Fruit fly (Drosophila melanogaster) whole organism, embryonic: ENCODE results near the gene Mdh1.

Experiments used
- B-H2 ChIP-seq: fragments of 200-800 bp; sonication (Bioruptor generic); optimal IDR thresholded peaks from 2 replicates; lab custom pipeline; 2018; ENCODE audit warnings: missing biosample characterization, mild to moderate bottlenecking, missing genetic modification characterization
- CG11723 ChIP-seq: fragments of 200-800 bp; sonication (Bioruptor generic); optimal IDR thresholded peaks from 2 replicates; lab custom pipeline; 2017; ENCODE audit warnings: missing biosample characterization, mild to moderate bottlenecking, missing genetic modification characterization
- CG12391 ChIP-seq: fragments of 200-800 bp; sonication (Bioruptor generic); optimal IDR thresholded peaks from 3 replicates; lab custom pipeline; 2018; ENCODE audit warnings: missing biosample characterization, mild to moderate bottlenecking, missing genetic modification characterization, moderate library complexity
- CG15479 ChIP-seq: fragments of 200-800 bp; sonication (Bioruptor generic); optimal IDR thresholded peaks from 3 replicates; lab custom pipeline; 2019; ENCODE audit warnings: missing biosample characterization, mild to moderate bottlenecking, missing genetic modification characterization, moderate library complexity
- CG1602 ChIP-seq: fragments of 200-800 bp; sonication (Bioruptor generic); optimal IDR thresholded peaks from 3 replicates; lab custom pipeline; 2016; ENCODE audit warnings: missing biosample characterization, missing genetic modification characterization
- CG1603 ChIP-seq: fragments of 200-800 bp; sonication (Bioruptor generic); optimal IDR thresholded peaks from 2 replicates; lab custom pipeline; 2019; ENCODE audit warnings: missing biosample characterization, mild to moderate bottlenecking, missing genetic modification characterization, moderate library complexity
- CG16813 ChIP-seq: fragments of 200-800 bp; sonication (Bioruptor generic); IDR thresholded peaks from 3 replicates; pipeline ENCODE4 v1.3.6; 2022; ENCODE audit warnings: missing biosample characterization, missing genetic modification characterization; ENCODE audit not compliant: partially characterized antibody
- CG17912 ChIP-seq: fragments of 200-800 bp; sonication (Bioruptor generic); optimal IDR thresholded peaks from 2 replicates; lab custom pipeline; 2018; ENCODE audit warnings: missing biosample characterization, mild to moderate bottlenecking, missing genetic modification characterization
- CG1832 ChIP-seq: fragments of 200-800 bp; sonication (Bioruptor generic); optimal IDR thresholded peaks from 2 replicates; lab custom pipeline; 2017; ENCODE audit warnings: missing biosample characterization, mild to moderate bottlenecking, missing genetic modification characterization, inconsistent platforms
- CG2129 ChIP-seq: fragments of 200-800 bp; sonication (Bioruptor generic); IDR thresholded peaks from 2 replicates; pipeline ENCODE4 v1.3.6; 2022; ENCODE audit warnings: missing biosample characterization, missing genetic modification characterization; ENCODE audit not compliant: partially characterized antibody
- CG30020 ChIP-seq: fragments of 200-800 bp; optimal IDR thresholded peaks from 2 replicates; lab custom pipeline; 2019; ENCODE audit warnings: missing biosample characterization, mild to moderate bottlenecking, missing genetic modification characterization, moderate library complexity
- CG30431 ChIP-seq: fragments of 200-800 bp; sonication (Bioruptor generic); optimal IDR thresholded peaks from 2 replicates; lab custom pipeline; 2017; ENCODE audit warnings: missing biosample characterization, missing genetic modification characterization
- CG31388 ChIP-seq: fragments of 200-800 bp; sonication (Bioruptor generic); optimal IDR thresholded peaks from 2 replicates; lab custom pipeline; 2016; ENCODE audit warnings: missing biosample characterization, missing genetic modification characterization
- CG43689 ChIP-seq: fragments of 200-800 bp; sonication (Bioruptor generic); IDR thresholded peaks from 2 replicates; pipeline ENCODE4 v1.3.6; 2022; ENCODE audit warnings: missing biosample characterization, missing genetic modification characterization
- CG4707 ChIP-seq: fragments of 200-800 bp; sonication (Bioruptor generic); optimal IDR thresholded peaks from 2 replicates; lab custom pipeline; 2018; ENCODE audit warnings: missing biosample characterization, mild to moderate bottlenecking, missing genetic modification characterization, moderate library complexity
- CG5953 ChIP-seq: fragments of 200-800 bp; sonication (Bioruptor generic); IDR thresholded peaks from 2 replicates; pipeline ENCODE4 v1.3.6; 2022; ENCODE audit warnings: missing biosample characterization, missing genetic modification characterization
- CG6689 ChIP-seq: fragments of 200-800 bp; sonication (Bioruptor generic); IDR thresholded peaks from 2 replicates; pipeline ENCODE4 v1.3.6; 2022; ENCODE audit warnings: missing biosample characterization, missing genetic modification characterization
- CG6791 ChIP-seq: fragments of 200-800 bp; sonication (Bioruptor generic); IDR thresholded peaks from 3 replicates; pipeline ENCODE4 v1.3.6; 2022; ENCODE audit warnings: missing biosample characterization, missing genetic modification characterization; ENCODE audit not compliant: partially characterized antibody
- CG8290 ChIP-seq, 3 experiments: fragments of 200-800 bp; sonication (Bioruptor generic); optimal IDR thresholded peaks; 2 replicates each; lab custom pipeline; 2016 to 2019; ENCODE audit warnings: missing biosample characterization in 3 of 3, missing genetic modification characterization in 3 of 3, mild to moderate bottlenecking in 2 of 3, moderate library complexity in 1 of 3
- CG8478 ChIP-seq: fragments of >200 bp; optimal IDR thresholded peaks from 2 replicates; lab custom pipeline; 2018
- CrebB ChIP-seq: fragments of 200-800 bp; sonication (Bioruptor generic); optimal IDR thresholded peaks from 3 replicates; lab custom pipeline; 2018; ENCODE audit warnings: missing biosample characterization, mild to moderate bottlenecking, missing genetic modification characterization
- Dref ChIP-seq: fragments of 200-800 bp; sonication (Bioruptor generic); IDR thresholded peaks from 2 replicates; pipeline ENCODE4 v1.3.6; 2022; ENCODE audit warnings: missing biosample characterization, missing genetic modification characterization
- Drgx ChIP-seq: fragments of 200-800 bp; sonication (Bioruptor generic); IDR thresholded peaks from 2 replicates; pipeline ENCODE4 v1.3.6; 2022; ENCODE audit warnings: missing biosample characterization, missing genetic modification characterization
- Fer3 ChIP-seq: fragments of 200-800 bp; sonication (Bioruptor generic); optimal IDR thresholded peaks from 2 replicates; lab custom pipeline; 2018; ENCODE audit warnings: missing biosample characterization, mild to moderate bottlenecking, missing genetic modification characterization, moderate library complexity
- Gug ChIP-seq: fragments of 200-800 bp; sonication (Bioruptor generic); IDR thresholded peaks from 4 replicates; pipeline ENCODE4 v1.3.6; 2022; ENCODE audit warnings: missing biosample characterization, missing genetic modification characterization
- Hr51 ChIP-seq, 2 experiments: fragments of 200-800 bp; sonication (Bioruptor generic); optimal IDR thresholded peaks; 2 replicates in 1 of 2; 3 replicates in 1 of 2; lab custom pipeline; 2016 to 2018; ENCODE audit warnings: missing biosample characterization in 2 of 2, missing genetic modification characterization in 2 of 2, mild to moderate bottlenecking in 1 of 2, moderate library complexity in 1 of 2
- Lim3 ChIP-seq: fragments of 200-800 bp; sonication (Bioruptor generic); IDR thresholded peaks from 2 replicates; pipeline ENCODE4 v1.3.6; 2022; ENCODE audit warnings: missing biosample characterization, missing genetic modification characterization
- Lpt ChIP-seq: fragments of >200 bp; optimal IDR thresholded peaks from 2 replicates; lab custom pipeline; 2018; ENCODE audit warnings: missing biosample characterization, missing genetic modification characterization
- Med ChIP-seq: fragments of 200-800 bp; sonication (Bioruptor generic); peaks from one replicate; lab custom pipeline; 2016; ENCODE audit warnings: missing biosample characterization, missing genetic modification characterization, mild to moderate bottlenecking, inconsistent platforms, moderate library complexity
- Nf-YC ChIP-seq: fragments of 200-800 bp; optimal IDR thresholded peaks from 3 replicates; lab custom pipeline; 2019; ENCODE audit warnings: missing biosample characterization, mild to moderate bottlenecking, missing genetic modification characterization, moderate library complexity
- Spps ChIP-seq: fragments of 200-800 bp; sonication (Bioruptor generic); optimal IDR thresholded peaks from 2 replicates; lab custom pipeline; 2018; ENCODE audit warnings: missing biosample characterization, mild to moderate bottlenecking, missing genetic modification characterization
- Sry-β ChIP-seq: fragments of 200-800 bp; sonication (Bioruptor generic); optimal IDR thresholded peaks from 2 replicates; lab custom pipeline; 2018; ENCODE audit warnings: missing biosample characterization, mild to moderate bottlenecking, missing genetic modification characterization, moderate library complexity
- amos ChIP-seq: fragments of 200-800 bp; sonication (Bioruptor generic); IDR thresholded peaks from 2 replicates; pipeline ENCODE4 v1.3.6; 2022; ENCODE audit warnings: missing biosample characterization, missing genetic modification characterization; ENCODE audit not compliant: partially characterized antibody
- bsh ChIP-seq, 2 experiments: fragments of 200-800 bp; sonication (Bioruptor generic); optimal IDR thresholded peaks; 2 replicates each; lab custom pipeline; 2017 to 2018; ENCODE audit warnings: mild to moderate bottlenecking in 2 of 2, missing biosample characterization in 2 of 2, missing genetic modification characterization in 2 of 2, moderate library complexity in 1 of 2
- chif ChIP-seq, 2 experiments: fragments of 200-800 bp; sonication (Bioruptor generic); optimal IDR thresholded peaks; 3 replicates each; lab custom pipeline; 2016; ENCODE audit warnings: missing biosample characterization in 2 of 2, missing genetic modification characterization in 2 of 2
- gro ChIP-seq: fragments of 200-800 bp; sonication (Bioruptor generic); optimal IDR thresholded peaks from 2 replicates; lab custom pipeline; 2016; ENCODE audit warnings: missing biosample characterization, missing genetic modification characterization
- gsb ChIP-seq: fragments of 200-800 bp; sonication (Bioruptor generic); IDR thresholded peaks from 2 replicates; pipeline ENCODE4 v1.3.6; 2022; ENCODE audit warnings: missing biosample characterization, missing genetic modification characterization
- gsb-n ChIP-seq: fragments of 200-800 bp; sonication (Bioruptor generic); optimal IDR thresholded peaks from 3 replicates; lab custom pipeline; 2018; ENCODE audit warnings: missing biosample characterization, mild to moderate bottlenecking, missing genetic modification characterization
- maf-S ChIP-seq: fragments of 200-800 bp; sonication (Bioruptor generic); optimal IDR thresholded peaks from 2 replicates; lab custom pipeline; 2016; ENCODE audit warnings: missing biosample characterization, missing genetic modification characterization
- pan ChIP-seq, 4 experiments: fragments of >200 bp in 3 of 4; fragments of 200-800 bp in 1 of 4; sonication (Bioruptor generic) in 1 of 4; optimal IDR thresholded peaks in 3 of 4; IDR thresholded peaks in 1 of 4; 2 replicates each; pipeline versions ENCODE4 v1.3.6 to Lab custom; 2017 to 2022; ENCODE audit warnings: missing biosample characterization in 2 of 4, missing genetic modification characterization in 2 of 4, mixed read lengths in 1 of 4
- pho ChIP-seq: fragments of 200-800 bp; sonication (Bioruptor generic); optimal IDR thresholded peaks from 2 replicates; lab custom pipeline; 2016; ENCODE audit warnings: missing biosample characterization, missing genetic modification characterization
- sens ChIP-seq: fragments of 200-800 bp; sonication (Bioruptor generic); peaks from one replicate; lab custom pipeline; 2016; ENCODE audit warnings: missing biosample characterization, missing genetic modification characterization
- sens-2 ChIP-seq: fragments of 200-800 bp; sonication (Bioruptor generic); IDR thresholded peaks from 2 replicates; pipeline ENCODE4 v1.3.6; 2022; ENCODE audit warnings: missing biosample characterization, missing genetic modification characterization
- sima ChIP-seq: fragments of 200-800 bp; sonication (Bioruptor generic); optimal IDR thresholded peaks from 2 replicates; lab custom pipeline; 2016; ENCODE audit warnings: missing biosample characterization, missing genetic modification characterization
- sob ChIP-seq: fragments of 200-800 bp; sonication (Bioruptor generic); IDR thresholded peaks from 2 replicates; pipeline ENCODE4 v1.3.6; 2022; ENCODE audit warnings: missing biosample characterization, missing genetic modification characterization
- tap ChIP-seq: fragments of 200-800 bp; optimal IDR thresholded peaks from 3 replicates; lab custom pipeline; 2019; ENCODE audit warnings: missing biosample characterization, mild to moderate bottlenecking, missing genetic modification characterization, moderate library complexity
- tin ChIP-seq: fragments of 200-800 bp; sonication (Bioruptor generic); optimal IDR thresholded peaks from 3 replicates; lab custom pipeline; 2016; ENCODE audit warnings: missing biosample characterization, missing genetic modification characterization
- trh ChIP-seq: fragments of 200-800 bp; sonication (Bioruptor generic); optimal IDR thresholded peaks from 2 replicates; lab custom pipeline; 2016; ENCODE audit warnings: missing biosample characterization, missing genetic modification characterization
- vnd ChIP-seq: fragments of 200-800 bp; sonication (Bioruptor generic); IDR thresholded peaks from 3 replicates; pipeline ENCODE4 v1.3.6; 2022; ENCODE audit warnings: missing biosample characterization, missing genetic modification characterization; ENCODE audit not compliant: partially characterized antibody

Gene Mdh1

DNA sequence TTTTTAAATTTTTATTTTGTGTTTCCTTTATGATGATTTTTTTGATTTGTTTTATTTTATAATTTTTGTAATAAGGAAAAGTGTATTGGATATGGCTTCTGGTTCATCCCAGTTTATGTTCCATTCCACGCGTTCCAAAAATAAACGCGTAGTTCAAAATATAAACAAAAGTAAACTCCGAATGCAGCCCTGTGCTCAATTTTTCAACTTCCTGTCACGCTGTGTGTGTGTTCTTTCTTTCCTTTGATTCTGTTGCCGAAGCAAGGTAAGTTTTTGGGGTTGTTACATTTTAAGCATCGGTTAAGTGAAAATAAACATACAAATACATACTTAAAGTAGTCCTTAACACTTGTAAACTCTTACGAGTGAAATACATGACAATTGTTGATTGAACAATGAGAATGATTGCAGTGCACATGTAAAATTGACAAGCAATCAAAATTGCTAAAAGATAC is 12.0 kb upstream of the Mdh1 start, which contains the start of the genes Ip259 and RpS27A (continued):
- TF ChIP-seq CG17912 (GFP tag; lab: Kevin White, UChicago): peak; percentile 80
- TF ChIP-seq Drgx (GFP tag; lab: Robert Waterston, UW): 0 out of 2 replicates have a peak, but pooled peaks have one; percentile 5
- TF ChIP-seq gro (GFP tag; lab: Kevin White, UChicago): peak; percentile 61
- peak; percentile 84 for TF ChIP-seq sob (GFP tag; lab: Robert Waterston, UW)
- TF ChIP-seq maf-S (GFP tag; lab: Kevin White, UChicago): peak; percentile 57
- peak; percentile 40 for TF ChIP-seq gsb (GFP tag; lab: Robert Waterston, UW)
- TF ChIP-seq pan (optimal IDR thresholded peaks at IDR 0.05; lab: Kevin White, UChicago): no peak
- peak in 1 of 2 experiments; percentile 77 for TF ChIP-seq pan (GFP tag; optimal IDR thresholded peaks at IDR 0.05 in 1 of 2, IDR thresholded peaks at IDR 0.05 in 1 of 2)
- peak; percentile 56 for TF ChIP-seq Nf-YC (tag; lab: Kevin White, UChicago)
- TF ChIP-seq CG30431 (GFP tag; lab: Kevin White, UChicago): peak; percentile 69
- TF ChIP-seq CG43689 (GFP tag; lab: Robert Waterston, UW): no peak
- TF ChIP-seq CG31388 (GFP tag; lab: Kevin White, UChicago): no peak
- no peak for TF ChIP-seq CG6791 (GFP tag; lab: Robert Waterston, UW)
- TF ChIP-seq CG30020 (tag; lab: Kevin White, UChicago): peak; percentile 99
- TF ChIP-seq Spps (tag; lab: Kevin White, UChicago): peak; percentile 21
- TF ChIP-seq CG1602 (GFP tag; lab: Kevin White, UChicago): peak; percentile 24
- TF ChIP-seq Gug: no peak; the same call in 3 of the 4 replicates
- TF ChIP-seq gsb-n (tag; lab: Kevin White, UChicago): peak; percentile 67
- TF ChIP-seq Hr51 (GFP tag; optimal IDR thresholded peaks at IDR 0.05; lab: Kevin White, UChicago): peak in 1 of 2 experiments; percentile 38
- peak; percentile 68 for TF ChIP-seq CG12391
- TF ChIP-seq Lpt (GFP tag; lab: Kevin White, UChicago): no peak
- TF ChIP-seq tin (GFP tag; lab: Kevin White, UChicago): peak; percentile 63
- no peak for TF ChIP-seq CG15479
- peak; percentile 100 for TF ChIP-seq CG1603 (tag; lab: Kevin White, UChicago)
- peak; percentile 86 for TF ChIP-seq sens-2 (GFP tag; lab: Robert Waterston, UW)
- peak; percentile 59 for TF ChIP-seq CG6689 (GFP tag; lab: Robert Waterston, UW)
- peak; percentile 98 for TF ChIP-seq CG11723
- peak; percentile 53 to 75 for TF ChIP-seq chif (GFP tag; optimal IDR thresholded peaks at IDR 0.05; lab: Kevin White, UChicago)
- peak; percentile 73 for TF ChIP-seq CrebB
- TF ChIP-seq tap (tag; lab: Kevin White, UChicago): peak; percentile 66
- TF ChIP-seq sima (GFP tag; lab: Kevin White, UChicago): peak; percentile 43
- TF ChIP-seq amos: peak; percentile 38; the same call in 1 of the 2 replicates
- TF ChIP-seq Sry-β (GFP tag; lab: Kevin White, UChicago): peak; percentile 53
- TF ChIP-seq CG4707 (GFP tag; lab: Kevin White, UChicago): peak; percentile 79

DNA sequence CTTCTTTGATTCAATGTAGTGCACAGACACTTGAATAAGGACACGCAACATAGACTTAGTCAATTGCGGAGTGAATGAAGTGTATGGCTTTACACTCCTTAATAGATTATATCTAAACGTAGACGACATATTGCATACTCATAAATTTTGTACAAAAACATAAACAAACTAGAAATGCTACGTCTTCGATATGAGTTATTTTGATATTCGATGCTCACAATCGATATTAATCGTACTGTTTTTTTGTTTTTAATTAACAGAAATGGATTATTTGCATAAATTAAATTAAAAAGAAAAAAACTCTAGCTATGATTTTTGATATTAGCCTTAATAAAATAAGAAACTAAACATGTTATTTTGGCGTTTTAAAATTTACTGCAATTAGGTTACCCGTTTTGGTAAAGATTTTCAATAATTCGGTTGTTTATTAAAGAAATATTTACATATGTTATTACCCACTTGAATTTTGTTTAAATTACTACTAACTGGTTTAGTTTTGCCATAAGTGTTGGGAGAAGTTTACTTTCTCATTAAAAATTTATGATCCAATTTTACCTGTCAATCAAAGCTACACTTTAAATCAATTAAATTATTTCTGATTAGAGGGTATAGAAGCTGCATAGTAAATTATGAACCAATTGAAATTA is 9.0 kb upstream of the Mdh1 start, which contains the start of the genes CG17768, LSm-4 and Ir31a:
Gene CG17768, minus strand, starts transcription at position 196 of the 647 bp plus-strand sequence.
Gene LSm-4, minus strand, starts transcription at position 196 of the 647 bp plus-strand sequence.
Gene Ir31a, plus strand, starts transcription at position 558 of the 647 bp plus-strand sequence.
- TF ChIP-seq CG2129 (GFP tag; lab: Robert Waterston, UW) (peak; percentile 66; the same call in 1 of the 2 replicates), CG16813 (GFP tag; lab: Robert Waterston, UW) (peak; percentile 72), B-H2 (no peak), vnd (GFP tag; lab: Robert Waterston, UW) (peak; percentile 59; the same call in 2 of the 3 replicates), Fer3 (no peak), Lim3 (GFP tag; lab: Robert Waterston, UW) (no peak), CG8478 (lab: Kevin White, UChicago) (no peak), sens (GFP tag; lab: Kevin White, UChicago) (peak; percentile 22), Dref (GFP tag; lab: Robert Waterston, UW) (peak; percentile 66), CG8290 (GFP tag; optimal IDR thresholded peaks at IDR 0.05; lab: Kevin White, UChicago) (peak; percentile 27), CG8290 (tag; optimal IDR thresholded peaks at IDR 0.05; lab: Kevin White, UChicago) (no peak), trh (GFP tag; lab: Kevin White, UChicago) (no peak), CG5953 (GFP tag; lab: Robert Waterston, UW) (no peak), CG1832 (no peak), bsh (GFP tag; optimal IDR thresholded peaks at IDR 0.05; lab: Kevin White, UChicago) (no peak), pho (no peak), Med (no peak)
